Worm (Caenorhabditis elegans): ENCODE results near the gene ocr-3.
A peak's percentile ranks its signal among the peaks of the same experiment; 100 is the strongest.

Gene ocr-3

DNA sequence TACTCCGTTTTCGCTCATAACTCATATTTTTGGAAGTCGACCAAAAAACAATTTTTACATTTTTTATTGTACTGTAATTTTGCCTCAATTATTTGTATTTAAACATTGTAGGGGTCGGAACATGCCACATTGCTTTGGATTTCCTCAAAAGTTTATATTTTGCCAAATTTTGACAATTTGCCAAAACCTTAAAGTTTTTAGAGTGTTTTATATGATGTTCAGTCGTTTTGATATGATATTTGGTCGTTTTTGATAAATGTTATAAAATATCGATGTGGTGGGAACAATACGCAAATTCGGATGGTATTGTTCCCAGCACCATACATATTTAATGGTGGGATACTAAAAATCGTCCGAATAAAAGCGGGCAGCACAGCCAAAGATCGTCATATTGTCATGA, 4.4 kb upstream of the ocr-3 start, which contains the start of gene T10B10.9:
Gene T10B10.9 (plus strand): TSS at position 301 of the 400 bp plus-strand sequence.
- TF ChIP-seq mep-1 (tag; optimal IDR thresholded peaks at IDR 0.05): no peak
- no peak for TF ChIP-seq ceh-83 (GFP tag; optimal IDR thresholded peaks at IDR 0.05)
- no peak for TF ChIP-seq ceh-43 (GFP tag; optimal IDR thresholded peaks at IDR 0.05)
- TF ChIP-seq lin-32 (GFP tag; optimal IDR thresholded peaks at IDR 0.05): no peak
- no peak for TF ChIP-seq ceh-39 (tag; optimal IDR thresholded peaks at IDR 0.05)
- TF ChIP-seq cnd-1 (tag; optimal IDR thresholded peaks at IDR 0.05): no peak
- TF ChIP-seq ham-2 (GFP tag; optimal IDR thresholded peaks at IDR 0.05): no peak
- no peak for TF ChIP-seq mab-5 (tag; optimal IDR thresholded peaks at IDR 0.05)
- no peak for TF ChIP-seq lin-13 (tag; optimal IDR thresholded peaks at IDR 0.05)
- no peak for TF ChIP-seq sptf-1 (tag; optimal IDR thresholded peaks at IDR 0.05)
- no peak for TF ChIP-seq nhr-2 (tag; optimal IDR thresholded peaks at IDR 0.05)
- TF ChIP-seq elt-3 (tag; optimal IDR thresholded peaks at IDR 0.05): no peak
- no peak for TF ChIP-seq nhr-28 (tag; optimal IDR thresholded peaks at IDR 0.05)
- no peak for TF ChIP-seq lsy-2 (tag; optimal IDR thresholded peaks at IDR 0.05)
- TF ChIP-seq nhr-76 (tag; optimal IDR thresholded peaks at IDR 0.05): no peak
- TF ChIP-seq pha-4 (tag; optimal IDR thresholded peaks at IDR 0.05): no peak

DNA sequence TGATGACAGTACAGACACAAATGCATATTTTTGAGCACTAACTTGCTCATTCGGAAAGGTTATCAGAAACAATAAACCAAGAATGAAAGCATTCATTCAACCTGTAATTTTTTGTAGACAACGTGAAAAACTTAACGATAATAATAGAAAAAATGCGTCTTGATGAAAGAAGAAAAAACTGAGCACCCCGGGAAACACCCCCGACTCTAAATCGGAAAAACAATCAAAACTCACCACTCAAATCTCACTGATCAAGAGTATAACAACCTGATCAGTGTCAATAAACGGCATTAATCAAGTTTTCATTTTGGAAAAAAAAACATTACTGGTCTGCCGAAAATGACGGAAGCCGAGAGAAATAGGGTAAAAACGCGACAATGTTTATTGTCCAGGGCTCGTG, 2.4 kb upstream of the ocr-3 start, which contains the start of gene T10B10.8:
Gene T10B10.8 (minus strand): TSS at position 101 of the 400 bp plus-strand sequence.
- TF ChIP-seq nhr-76 (tag; optimal IDR thresholded peaks at IDR 0.05): no peak
- no peak for TF ChIP-seq zip-8 (tag; optimal IDR thresholded peaks at IDR 0.05)
- no peak for TF ChIP-seq ceh-43 (GFP tag; optimal IDR thresholded peaks at IDR 0.05)

DNA sequence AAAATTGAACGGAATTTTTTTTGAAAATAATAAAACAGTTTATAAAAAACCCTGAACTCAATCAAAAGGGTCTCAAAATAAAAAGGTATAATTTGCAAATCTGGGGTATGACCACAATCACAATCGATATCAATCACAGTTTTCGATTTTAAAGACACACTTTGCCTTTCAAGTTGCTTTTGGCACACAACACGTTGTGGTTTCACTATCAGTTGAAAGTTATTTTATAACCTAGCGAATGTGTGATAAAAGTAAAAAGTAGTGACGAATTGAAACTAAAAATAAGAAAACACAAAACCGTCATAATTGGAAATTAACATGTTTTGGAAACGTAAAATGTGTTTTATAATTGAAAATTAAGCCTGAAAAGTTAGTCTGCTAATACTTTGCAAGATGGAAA, 832 bp upstream of the ocr-3 start:
- TF ChIP-seq flh-1 (GFP tag; optimal IDR thresholded peaks at IDR 0.05): no peak
- no peak for TF ChIP-seq tbx-8 (GFP tag; optimal IDR thresholded peaks at IDR 0.05)
- TF ChIP-seq lsy-2 (tag; optimal IDR thresholded peaks at IDR 0.05): no peak
- no peak for TF ChIP-seq zip-8 (tag; optimal IDR thresholded peaks at IDR 0.05)
- no peak for TF ChIP-seq nhr-28 (tag; optimal IDR thresholded peaks at IDR 0.05)
- TF ChIP-seq unc-120 (tag; optimal IDR thresholded peaks at IDR 0.05; ENCODE audit: poor library complexity, severe bottlenecking): no peak
- TF ChIP-seq sptf-1 (tag; optimal IDR thresholded peaks at IDR 0.05): no peak
- no peak for TF ChIP-seq ceh-39 (tag; optimal IDR thresholded peaks at IDR 0.05)
- no peak for TF ChIP-seq hlh-1 (tag; optimal IDR thresholded peaks at IDR 0.05)
- no peak for TF ChIP-seq unc-62 (GFP tag; optimal IDR thresholded peaks at IDR 0.05)
- no peak for TF ChIP-seq nhr-12 (tag; optimal IDR thresholded peaks at IDR 0.05)

DNA sequence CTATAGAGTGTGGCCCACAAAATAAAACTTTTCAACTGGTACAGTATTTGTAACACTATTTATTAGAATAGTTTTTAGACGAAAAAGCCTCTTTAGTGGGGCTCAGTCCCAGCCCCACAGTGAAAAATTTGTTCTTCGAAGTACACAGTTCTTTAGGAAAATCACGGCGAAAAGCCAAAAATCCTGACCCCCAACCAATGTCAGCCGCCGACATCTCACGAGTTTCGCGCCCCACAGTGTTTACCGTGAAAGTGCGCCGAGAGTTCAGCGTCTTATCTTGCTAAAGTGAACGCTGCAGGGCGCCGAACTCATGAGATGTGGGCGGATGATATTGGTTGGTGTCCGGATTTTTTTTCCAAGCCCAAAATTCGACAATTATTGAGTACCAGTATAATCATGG, 2.4 kb downstream of the ocr-3 start:
- TF ChIP-seq pha-4 (tag; optimal IDR thresholded peaks at IDR 0.05) (no peak), nhr-28 (tag; optimal IDR thresholded peaks at IDR 0.05) (no peak), drap-1 (GFP tag; optimal IDR thresholded peaks at IDR 0.05) (no peak), lin-32 (GFP tag; optimal IDR thresholded peaks at IDR 0.05) (no peak), mab-5 (tag; optimal IDR thresholded peaks at IDR 0.05) (no peak), lsy-2 (tag; optimal IDR thresholded peaks at IDR 0.05) (no peak), nhr-2 (tag; optimal IDR thresholded peaks at IDR 0.05) (no peak), flh-1 (GFP tag; optimal IDR thresholded peaks at IDR 0.05) (no peak), unc-120 (tag; optimal IDR thresholded peaks at IDR 0.05; ENCODE audit: poor library complexity, severe bottlenecking) (no peak), elt-1 (tag; optimal IDR thresholded peaks at IDR 0.05; ENCODE audit: borderline replicate concordance, insufficient read depth) (no peak), sem-2 (GFP tag; optimal IDR thresholded peaks at IDR 0.05) (no peak), unc-62 (GFP tag; optimal IDR thresholded peaks at IDR 0.05) (no peak), mep-1 (tag; optimal IDR thresholded peaks at IDR 0.05) (no peak)

DNA sequence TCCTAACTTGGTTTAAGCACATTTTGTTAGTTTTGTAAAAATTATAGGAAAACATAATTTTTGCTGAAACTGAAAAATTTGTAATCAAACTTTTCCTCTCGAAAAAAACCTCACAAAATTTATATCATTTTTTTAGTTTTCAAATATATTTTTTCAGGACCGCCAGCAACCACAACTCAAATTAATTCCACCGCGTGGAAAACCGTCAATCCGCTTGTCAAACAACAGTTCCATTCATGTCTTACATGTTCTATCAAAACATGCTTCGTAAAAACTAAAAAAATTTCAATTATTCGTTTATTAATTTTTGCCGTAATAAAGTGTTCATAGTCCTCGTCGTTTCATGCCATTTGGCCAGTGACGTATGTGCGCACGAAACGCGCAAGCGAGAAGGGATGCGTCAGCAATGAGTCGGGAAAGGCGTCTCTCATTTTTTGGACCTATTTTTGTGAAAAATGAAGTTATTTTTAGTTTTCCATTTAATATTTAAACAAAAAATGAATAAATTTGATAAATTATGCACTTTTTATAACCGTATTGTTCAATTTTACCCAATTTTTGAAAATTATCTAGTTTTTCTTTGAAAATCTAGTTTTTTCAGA, 4.9 kb downstream of the ocr-3 start, which contains the start of gene ucr-2.2:
Gene ucr-2.2 (plus strand): TSS at position 602 of the 602 bp plus-strand sequence.
- TF ChIP-seq lin-13 (tag; optimal IDR thresholded peaks at IDR 0.05): peak; percentile 67
- peak; percentile 57 for TF ChIP-seq M03D4.4 (tag; optimal IDR thresholded peaks at IDR 0.05)
- peak; percentile 73 for TF ChIP-seq mep-1 (tag; optimal IDR thresholded peaks at IDR 0.05)
- TF ChIP-seq lsy-2 (tag; optimal IDR thresholded peaks at IDR 0.05): peak; percentile 56
- TF ChIP-seq tbx-8 (GFP tag; optimal IDR thresholded peaks at IDR 0.05): no peak
- peak; percentile 70 for TF ChIP-seq sptf-1 (tag; optimal IDR thresholded peaks at IDR 0.05)
- TF ChIP-seq ceh-39 (tag; optimal IDR thresholded peaks at IDR 0.05): no peak
- no peak for TF ChIP-seq sem-2 (GFP tag; optimal IDR thresholded peaks at IDR 0.05)
- peak; percentile 1 for TF ChIP-seq unc-62 (GFP tag; optimal IDR thresholded peaks at IDR 0.05)
- TF ChIP-seq bed-3 (GFP tag; optimal IDR thresholded peaks at IDR 0.05): peak; percentile 36
- no peak for TF ChIP-seq elt-3 (tag; optimal IDR thresholded peaks at IDR 0.05)
- peak; percentile 63 for TF ChIP-seq unc-120 (tag; optimal IDR thresholded peaks at IDR 0.05; ENCODE audit: poor library complexity, severe bottlenecking)
- peak; percentile 38 for TF ChIP-seq hlh-1 (tag; optimal IDR thresholded peaks at IDR 0.05)
- no peak for TF ChIP-seq flh-1 (GFP tag; optimal IDR thresholded peaks at IDR 0.05)
- TF ChIP-seq ceh-83 (GFP tag; optimal IDR thresholded peaks at IDR 0.05): no peak
- TF ChIP-seq nhr-237 (tag; optimal IDR thresholded peaks at IDR 0.05): peak; percentile 45
- no peak for TF ChIP-seq ham-2 (GFP tag; optimal IDR thresholded peaks at IDR 0.05)
- peak; percentile 19 for TF ChIP-seq mls-2 (tag; optimal IDR thresholded peaks at IDR 0.05)
- peak; percentile 54 for TF ChIP-seq drap-1 (GFP tag; optimal IDR thresholded peaks at IDR 0.05)
- TF ChIP-seq unc-39 (tag; optimal IDR thresholded peaks at IDR 0.05): no peak
- peak; percentile 15 for TF ChIP-seq ceh-43 (GFP tag; optimal IDR thresholded peaks at IDR 0.05)

Measured in whole organism, mixed stage, embryonic.